Worm (Caenorhabditis elegans): ENCODE measurements around the gene C16A11.5.

C16A11.5 gene

DNA sequence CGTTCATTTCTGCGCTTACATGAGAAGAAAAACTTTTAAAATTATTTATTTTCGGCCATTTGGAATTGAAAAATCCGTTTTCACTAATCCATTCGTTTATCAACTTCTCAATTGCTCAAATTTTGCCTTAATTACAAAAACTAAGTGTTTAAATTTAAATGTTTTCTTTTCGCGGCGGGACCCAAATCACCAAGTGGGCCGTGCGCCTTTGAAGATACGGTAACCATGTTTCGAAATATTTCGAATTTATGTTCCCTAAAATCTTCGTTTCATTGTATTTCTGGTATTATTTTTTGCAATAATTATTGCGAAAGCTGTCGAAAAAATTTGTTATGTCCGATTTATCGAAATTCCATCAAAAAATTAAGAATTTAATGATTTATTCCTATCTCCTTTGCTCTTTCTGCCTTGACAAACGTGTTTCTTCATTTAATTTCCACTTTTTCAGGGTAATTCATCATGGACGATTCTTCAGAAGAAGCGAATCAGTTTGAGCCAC is 3.5 kb downstream of the C16A11.5 start, which contains the start of gene C16A11.4:
TSS of gene C16A11.4 (plus strand) at position 449 of the 499 bp plus-strand sequence.
- no peak for TF ChIP-seq flh-1 (GFP tag; optimal IDR thresholded peaks at IDR 0.05)
- no peak for TF ChIP-seq elt-1 (tag; optimal IDR thresholded peaks at IDR 0.05; ENCODE audit: borderline replicate concordance, insufficient read depth)
- no peak for TF ChIP-seq nhr-28 (tag; optimal IDR thresholded peaks at IDR 0.05)
- TF ChIP-seq lin-13 (tag; optimal IDR thresholded peaks at IDR 0.05), result no peak
- TF ChIP-seq nhr-2 (tag; optimal IDR thresholded peaks at IDR 0.05), result no peak
- no peak for TF ChIP-seq elt-3 (tag; optimal IDR thresholded peaks at IDR 0.05)
- no peak for TF ChIP-seq blmp-1 (tag; optimal IDR thresholded peaks at IDR 0.05)
- no peak for TF ChIP-seq drap-1 (GFP tag; optimal IDR thresholded peaks at IDR 0.05)
- no peak for TF ChIP-seq nhr-237 (tag; optimal IDR thresholded peaks at IDR 0.05)
- TF ChIP-seq mls-2 (tag; optimal IDR thresholded peaks at IDR 0.05), result no peak
- TF ChIP-seq mep-1 (tag; optimal IDR thresholded peaks at IDR 0.05), result no peak
- no peak for TF ChIP-seq ces-1 (GFP tag; optimal IDR thresholded peaks at IDR 0.05)

- TF ChIP-seq drap-1 (GFP tag; optimal IDR thresholded peaks at IDR 0.05) (no peak), nhr-76 (tag; optimal IDR thresholded peaks at IDR 0.05) (no peak), elt-3 (tag; optimal IDR thresholded peaks at IDR 0.05) (no peak)
Measured at ce11 chrII:4228112-4228770, 5.1 kb downstream of the C16A11.5 start.

DNA sequence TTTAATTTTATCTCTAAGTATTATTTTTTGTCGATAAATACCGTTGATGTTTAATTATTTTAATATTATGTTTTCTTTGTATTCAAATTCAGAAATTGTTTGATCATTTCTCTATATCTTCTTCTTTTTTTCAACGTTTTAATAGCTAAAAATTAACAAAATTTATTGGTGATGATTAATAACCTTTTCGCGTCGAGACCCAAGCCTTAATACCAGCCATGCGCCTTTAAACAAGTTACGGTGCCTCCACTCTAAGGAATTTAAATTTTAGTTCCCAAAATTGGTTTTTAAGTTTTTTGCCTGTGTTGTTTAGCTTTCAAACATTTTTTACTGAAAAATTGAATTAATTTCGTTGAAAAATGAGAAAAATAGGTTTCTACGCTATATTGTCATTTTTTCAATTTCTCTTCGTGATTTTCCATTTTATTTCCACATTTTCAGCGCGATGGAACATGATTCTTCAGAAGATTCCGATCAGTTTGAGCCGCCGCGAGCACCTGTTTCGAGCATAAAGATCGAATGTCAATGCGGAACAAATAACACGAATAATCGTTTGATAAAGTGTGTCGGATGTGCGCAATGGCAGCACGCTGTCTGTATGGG is 6.1 kb downstream of the C16A11.5 start, which contains the start of gene C16A11.3:
TSS of gene C16A11.3 (plus strand) at position 440 of the 603 bp plus-strand sequence.
- TF ChIP-seq nhr-2 (tag; optimal IDR thresholded peaks at IDR 0.05) (no peak), sptf-1 (tag; optimal IDR thresholded peaks at IDR 0.05) (no peak), unc-39 (tag; optimal IDR thresholded peaks at IDR 0.05) (no peak), ham-2 (GFP tag; optimal IDR thresholded peaks at IDR 0.05) (no peak), hlh-1 (tag; optimal IDR thresholded peaks at IDR 0.05) (no peak), zip-8 (tag; optimal IDR thresholded peaks at IDR 0.05) (no peak), sem-2 (GFP tag; optimal IDR thresholded peaks at IDR 0.05) (no peak), mep-1 (tag; optimal IDR thresholded peaks at IDR 0.05) (no peak), ztf-11 (tag; optimal IDR thresholded peaks at IDR 0.05) (no peak), lin-13 (tag; optimal IDR thresholded peaks at IDR 0.05) (no peak)

- TF ChIP-seq ceh-39 (tag; optimal IDR thresholded peaks at IDR 0.05) (no peak), mep-1 (tag; optimal IDR thresholded peaks at IDR 0.05) (no peak), nhr-28 (tag; optimal IDR thresholded peaks at IDR 0.05) (no peak), mls-2 (tag; optimal IDR thresholded peaks at IDR 0.05) (no peak), lsy-2 (tag; optimal IDR thresholded peaks at IDR 0.05) (no peak), M03D4.4 (tag; optimal IDR thresholded peaks at IDR 0.05) (no peak), tbx-8 (GFP tag; optimal IDR thresholded peaks at IDR 0.05) (no peak), unc-62 (GFP tag; optimal IDR thresholded peaks at IDR 0.05) (no peak), unc-39 (tag; optimal IDR thresholded peaks at IDR 0.05) (no peak), drap-1 (GFP tag; optimal IDR thresholded peaks at IDR 0.05) (no peak), nhr-76 (tag; optimal IDR thresholded peaks at IDR 0.05) (no peak), sptf-1 (tag; optimal IDR thresholded peaks at IDR 0.05) (no peak)
Measured at ce11 chrII:4230816-4231435, 7.8 kb downstream of the C16A11.5 start, which contains the start of gene C16A11.10. C16A11.10 (plus strand) TSS chrII:4231385.

DNA sequence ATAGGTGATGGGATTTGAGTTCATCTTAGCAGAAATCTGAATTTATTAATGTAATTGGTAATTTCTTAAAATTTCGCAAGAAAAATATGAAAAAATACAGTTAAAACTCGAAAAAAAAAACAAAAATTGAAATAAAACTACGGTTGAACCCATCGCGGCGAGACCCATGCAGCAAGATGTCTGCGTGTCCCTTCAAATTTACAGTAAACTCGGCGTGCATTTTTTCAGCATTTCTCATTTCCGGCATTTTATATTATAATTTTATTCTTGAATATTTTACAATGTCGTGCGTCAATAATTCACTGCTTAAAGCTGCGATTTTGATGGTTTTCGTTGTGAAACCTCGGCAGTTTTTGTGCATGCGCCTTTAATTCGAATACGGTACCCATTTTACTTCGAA is 12.9 kb downstream of the C16A11.5 start, which contains the start of gene fbxc-43:
TSS of gene fbxc-43 (minus strand) at position 38 of the 400 bp plus-strand sequence.
- no peak for TF ChIP-seq snpc-4 (tag; optimal IDR thresholded peaks at IDR 0.05)
- TF ChIP-seq elt-3 (tag; optimal IDR thresholded peaks at IDR 0.05), result no peak
- no peak for TF ChIP-seq ham-2 (GFP tag; optimal IDR thresholded peaks at IDR 0.05)
- TF ChIP-seq lsy-2 (tag; optimal IDR thresholded peaks at IDR 0.05), result no peak
- no peak for TF ChIP-seq drap-1 (GFP tag; optimal IDR thresholded peaks at IDR 0.05)
- no peak for TF ChIP-seq bed-3 (GFP tag; optimal IDR thresholded peaks at IDR 0.05)
- TF ChIP-seq ztf-11 (tag; optimal IDR thresholded peaks at IDR 0.05), result no peak
- no peak for TF ChIP-seq lin-32 (GFP tag; optimal IDR thresholded peaks at IDR 0.05)
- TF ChIP-seq pha-4 (tag; optimal IDR thresholded peaks at IDR 0.05), result no peak
- TF ChIP-seq flh-1 (GFP tag; optimal IDR thresholded peaks at IDR 0.05), result no peak
- TF ChIP-seq sem-2 (GFP tag; optimal IDR thresholded peaks at IDR 0.05), result no peak
- no peak for TF ChIP-seq sptf-1 (tag; optimal IDR thresholded peaks at IDR 0.05)
- no peak for TF ChIP-seq M03D4.4 (tag; optimal IDR thresholded peaks at IDR 0.05)
- no peak for TF ChIP-seq ceh-43 (GFP tag; optimal IDR thresholded peaks at IDR 0.05)
- TF ChIP-seq unc-39 (tag; optimal IDR thresholded peaks at IDR 0.05), result no peak
